Worm (Caenorhabditis elegans) whole organism, L3 larva: ENCODE measurements around the gene Y7A5A.6.

Experiments
- aly-2 ChIP-seq: fragments of 150-350 bp; optimal IDR thresholded peaks from 2 replicates; lab custom pipeline; 2014; ENCODE audit warnings: missing biosample characterization, missing genetic modification characterization
- ceh-82 ChIP-seq: fragments of 150-350 bp; optimal IDR thresholded peaks from 2 replicates; lab custom pipeline; 2014; ENCODE audit warnings: missing biosample characterization, missing genetic modification characterization
- daf-12 ChIP-seq: fragments of 150-350 bp; optimal IDR thresholded peaks from 2 replicates; lab custom pipeline; 2014; ENCODE audit warnings: missing biosample characterization, missing genetic modification reagents, missing genetic modification characterization
- elt-2 ChIP-seq: sonication (generic microtip); optimal IDR thresholded peaks from 2 replicates; lab custom pipeline; 2016; ENCODE audit warnings: missing genetic modification reagents, mild to moderate bottlenecking, missing genetic modification characterization, missing compliant biosample characterization
- elt-3 ChIP-seq, 3 experiments: fragments of 150-350 bp in 1 of 3; sonication (generic microtip) in 2 of 3; optimal IDR thresholded peaks; 2 replicates in 2 of 3; 4 replicates in 1 of 3; lab custom pipeline; 2014 to 2017; ENCODE audit warnings: missing biosample characterization in 3 of 3, missing genetic modification characterization in 3 of 3
- fkh-10 ChIP-seq: sonication (generic microtip); optimal IDR thresholded peaks from 2 replicates; lab custom pipeline; 2017; ENCODE audit warnings: missing biosample characterization, missing genetic modification reagents, missing genetic modification characterization
- nfya-1 ChIP-seq: sonication (generic microtip); optimal IDR thresholded peaks from 2 replicates; lab custom pipeline; 2017; ENCODE audit warnings: missing genetic modification characterization, mild to moderate bottlenecking, missing compliant biosample characterization, antibody characterized with exemption, moderate library complexity; ENCODE audit not compliant: insufficient read depth
- nhr-11 ChIP-seq: fragments of 150-350 bp; optimal IDR thresholded peaks from 2 replicates; lab custom pipeline; 2014; ENCODE audit warnings: missing biosample characterization, missing genetic modification characterization
- nhr-25 ChIP-seq: sonication (generic microtip); optimal IDR thresholded peaks from 2 replicates; lab custom pipeline; 2017; ENCODE audit warnings: missing biosample characterization, missing genetic modification characterization
- nhr-28 ChIP-seq: fragments of 150-350 bp; optimal IDR thresholded peaks from 2 replicates; lab custom pipeline; 2014; ENCODE audit warnings: missing biosample characterization, missing genetic modification characterization
- zag-1 ChIP-seq: fragments of 150-350 bp; optimal IDR thresholded peaks from 2 replicates; lab custom pipeline; 2014; ENCODE audit warnings: missing biosample characterization, missing genetic modification characterization

ce11 chrX:15768532-15768931 lies 31.0 kb downstream of the Y7A5A.6 start:
- no peak for TF ChIP-seq daf-12 (tag; lab: Kevin White, UChicago)
- TF ChIP-seq nhr-11 (tag; lab: Kevin White, UChicago), result no peak
- TF ChIP-seq ceh-82, result no peak
- no peak for TF ChIP-seq zag-1 (tag; lab: Kevin White, UChicago)
- TF ChIP-seq nfya-1 (tag; lab: Kevin White, UChicago), result no peak
- no peak for TF ChIP-seq elt-3 (tag; optimal IDR thresholded peaks at IDR 0.05; lab: Kevin White, UChicago)
- TF ChIP-seq nhr-25, result no peak
- no peak for TF ChIP-seq elt-2
- no peak for TF ChIP-seq aly-2 (tag; lab: Kevin White, UChicago)
- no peak for TF ChIP-seq nhr-28 (tag; lab: Kevin White, UChicago)
- TF ChIP-seq fkh-10 (GFP tag; lab: Kevin White, UChicago), result no peak
